Fruit fly (Drosophila melanogaster) whole organism, embryonic: ENCODE data around the gene Argl.

Experiments used
- CG17802 ChIP-seq: fragments of 200-800 bp; sonication (Bioruptor generic); optimal IDR thresholded peaks from 2 replicates; lab custom pipeline; 2018; ENCODE audit warnings: missing biosample characterization, mild to moderate bottlenecking, missing genetic modification characterization, moderate library complexity
- NK7.1 ChIP-seq: fragments of 200-800 bp; sonication (Bioruptor generic); optimal IDR thresholded peaks from 3 replicates; lab custom pipeline; 2016; ENCODE audit warnings: missing biosample characterization, missing genetic modification characterization
- hth ChIP-seq: fragments of >200 bp; optimal IDR thresholded peaks from 2 replicates; lab custom pipeline; 2017; ENCODE audit warnings: inconsistent platforms
- ken ChIP-seq: fragments of 200-800 bp; sonication (Bioruptor generic); IDR thresholded peaks from 3 replicates; pipeline ENCODE4 v1.3.6; 2022; ENCODE audit warnings: missing biosample characterization, missing genetic modification characterization
- lmd ChIP-seq: fragments of 200-800 bp; sonication (Bioruptor generic); IDR thresholded peaks from 2 replicates; pipeline ENCODE4 v1.3.6; 2022; ENCODE audit warnings: missing biosample characterization, missing genetic modification characterization

- TF ChIP-seq hth (lab: Kevin White, UChicago), result no peak
- TF ChIP-seq ken, result no peak
- no peak for TF ChIP-seq lmd (GFP tag; lab: Robert Waterston, UW)
- TF ChIP-seq NK7.1 (GFP tag; lab: Kevin White, UChicago), result no peak
- no peak for TF ChIP-seq CG17802
Observed at dm6 chr2L:8919638-8920037, 22.3 kb downstream of the Argl start.
